Worm (Caenorhabditis elegans): ENCODE data around the gene prdx-3.

prdx-3 gene

DNA sequence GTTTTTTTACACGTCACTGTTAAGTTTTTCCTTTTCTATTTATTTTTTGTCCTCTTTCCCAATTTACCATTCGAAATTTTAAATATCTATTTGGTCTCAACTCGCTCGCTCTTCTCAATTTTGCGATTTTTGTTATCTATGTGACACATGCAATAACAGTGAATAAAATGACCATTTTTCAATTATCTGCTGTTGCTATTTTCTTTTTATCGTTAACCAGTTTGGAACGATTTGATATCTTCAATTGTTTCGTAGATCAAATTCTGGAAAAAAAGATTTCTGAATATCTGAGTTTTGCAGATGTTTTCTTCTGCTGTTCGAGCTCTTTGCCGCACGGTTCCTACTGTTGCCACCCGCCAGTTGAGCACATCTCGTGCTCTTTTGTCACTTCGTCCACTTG, at the start of gene prdx-3:
Gene prdx-3, plus strand, starts transcription at position 301 of the 400 bp plus-strand sequence.
- no peak for TF ChIP-seq flt-1 (GFP tag; IDR thresholded peaks at IDR 0.05)
- TF ChIP-seq ztf-29 (GFP tag; IDR thresholded peaks at IDR 0.05), result no peak
- no peak for TF ChIP-seq med-1 (GFP tag; optimal IDR thresholded peaks at IDR 0.05; ENCODE audit: insufficient read depth)
- no peak for TF ChIP-seq ref-1 (GFP tag; conservative IDR thresholded peaks at IDR 0.05)
- no peak for TF ChIP-seq klf-2 (GFP tag; conservative IDR thresholded peaks at IDR 0.05)
- no peak for TF ChIP-seq cog-1 (tag; optimal IDR thresholded peaks at IDR 0.05)
- no peak for TF ChIP-seq T22C8.4 (GFP tag; IDR thresholded peaks at IDR 0.05)
- no peak for TF ChIP-seq tab-1 (GFP tag; IDR thresholded peaks at IDR 0.05)
- TF ChIP-seq ztf-23 (GFP tag; IDR thresholded peaks at IDR 0.05), result no peak

DNA sequence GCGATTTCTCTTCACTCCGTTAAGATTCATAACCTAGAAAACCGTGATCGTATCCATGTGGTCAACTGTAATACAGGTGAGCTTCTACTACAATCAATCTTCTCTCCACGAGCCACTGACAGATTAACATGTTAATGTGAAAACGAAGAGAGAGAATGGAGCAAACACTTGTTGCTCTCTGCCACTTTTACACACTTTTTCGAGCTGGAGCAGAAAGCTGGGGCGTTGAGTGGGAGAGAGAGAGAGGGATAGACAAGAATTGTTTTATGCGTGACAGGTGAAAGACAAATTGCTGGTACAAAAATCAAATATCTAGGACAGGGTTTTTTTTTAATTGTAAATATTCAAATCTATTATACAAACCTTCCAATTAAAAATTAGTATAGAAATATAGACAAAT, 48.9 kb upstream of the prdx-3 start:
- TF ChIP-seq klf-2 (GFP tag; conservative IDR thresholded peaks at IDR 0.05) (no peak), tab-1 (GFP tag; IDR thresholded peaks at IDR 0.05) (no peak), ztf-23 (GFP tag; IDR thresholded peaks at IDR 0.05) (no peak), cog-1 (tag; optimal IDR thresholded peaks at IDR 0.05) (no peak)

DNA sequence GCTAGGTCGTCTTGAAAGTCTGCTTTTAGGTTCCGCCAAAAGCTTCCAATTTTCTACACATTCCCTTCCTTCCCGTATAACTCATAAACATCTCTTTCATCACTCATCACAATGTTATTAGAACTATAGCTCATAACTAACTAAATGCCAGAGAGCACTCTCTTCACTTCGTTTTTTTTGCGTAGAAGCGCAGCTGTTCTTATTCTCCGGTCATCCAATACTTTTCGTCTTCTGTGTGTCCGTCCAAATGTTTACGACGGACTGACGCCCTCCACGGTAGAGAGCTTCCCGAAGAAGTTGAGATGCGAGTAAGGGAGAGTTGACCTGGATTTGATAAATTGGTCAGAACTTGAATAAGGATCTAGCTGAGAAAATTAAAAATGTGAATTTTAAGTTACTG, 48.0 kb upstream of the prdx-3 start:
- no peak for TF ChIP-seq flt-1 (GFP tag; IDR thresholded peaks at IDR 0.05)

ce11 chrIII:4359900-4360299, 47.3 kb upstream of the prdx-3 start:
- TF ChIP-seq cog-1 (tag; optimal IDR thresholded peaks at IDR 0.05) (no peak), ref-1 (GFP tag; conservative IDR thresholded peaks at IDR 0.05) (no peak), med-1 (GFP tag; optimal IDR thresholded peaks at IDR 0.05; ENCODE audit: insufficient read depth) (no peak), T22C8.4 (GFP tag; IDR thresholded peaks at IDR 0.05) (no peak), ztf-29 (GFP tag; IDR thresholded peaks at IDR 0.05) (no peak), tab-1 (GFP tag; IDR thresholded peaks at IDR 0.05) (no peak), klf-2 (GFP tag; conservative IDR thresholded peaks at IDR 0.05) (no peak), ztf-23 (GFP tag; IDR thresholded peaks at IDR 0.05) (no peak), flt-1 (GFP tag; IDR thresholded peaks at IDR 0.05) (no peak)

ce11 chrIII:4362332-4362731, 44.9 kb upstream of the prdx-3 start:
- TF ChIP-seq ref-1 (GFP tag; conservative IDR thresholded peaks at IDR 0.05), result no peak
- TF ChIP-seq flt-1 (GFP tag; IDR thresholded peaks at IDR 0.05), result 0 out of 2 replicates have a peak, but pooled peaks have one; percentile 6

ce11 chrIII:4364974-4365373, 42.3 kb upstream of the prdx-3 start, which contains the start of gene ckb-1:
TSS of gene ckb-1 (plus strand) at chrIII:4365274.
- TF ChIP-seq flt-1 (GFP tag; IDR thresholded peaks at IDR 0.05) (no peak), med-1 (GFP tag; optimal IDR thresholded peaks at IDR 0.05; ENCODE audit: insufficient read depth) (no peak), ztf-29 (GFP tag; IDR thresholded peaks at IDR 0.05) (no peak), ztf-23 (GFP tag; IDR thresholded peaks at IDR 0.05) (no peak), tab-1 (GFP tag; IDR thresholded peaks at IDR 0.05) (no peak), klf-2 (GFP tag; conservative IDR thresholded peaks at IDR 0.05) (no peak), cog-1 (tag; optimal IDR thresholded peaks at IDR 0.05) (no peak), T22C8.4 (GFP tag; IDR thresholded peaks at IDR 0.05) (no peak), ref-1 (GFP tag; conservative IDR thresholded peaks at IDR 0.05) (no peak)

- TF ChIP-seq T22C8.4 (GFP tag; IDR thresholded peaks at IDR 0.05), result no peak
- no peak for TF ChIP-seq ref-1 (GFP tag; conservative IDR thresholded peaks at IDR 0.05)
- no peak for TF ChIP-seq klf-2 (GFP tag; conservative IDR thresholded peaks at IDR 0.05)
- TF ChIP-seq cog-1 (tag; optimal IDR thresholded peaks at IDR 0.05), result no peak
- no peak for TF ChIP-seq ztf-23 (GFP tag; IDR thresholded peaks at IDR 0.05)
- no peak for TF ChIP-seq med-1 (GFP tag; optimal IDR thresholded peaks at IDR 0.05; ENCODE audit: insufficient read depth)
Measured at ce11 chrIII:4367649-4368048, 39.6 kb upstream of the prdx-3 start, which contains the start of gene ckb-2. TSS of gene ckb-2 (plus strand) at chrIII:4367949.

- TF ChIP-seq ztf-29 (GFP tag; IDR thresholded peaks at IDR 0.05), result 0 out of 2 replicates have a peak, but pooled peaks have one; percentile 56
- TF ChIP-seq T22C8.4 (GFP tag; IDR thresholded peaks at IDR 0.05), result peak; percentile 66; the same call in 1 of the 2 replicates
- peak; percentile 87 for TF ChIP-seq tab-1 (GFP tag; IDR thresholded peaks at IDR 0.05)
- TF ChIP-seq flt-1 (GFP tag; IDR thresholded peaks at IDR 0.05), result peak; percentile 93
- peak; percentile 63 for TF ChIP-seq ref-1 (GFP tag; conservative IDR thresholded peaks at IDR 0.05)
- peak; percentile 27 for TF ChIP-seq cog-1 (tag; optimal IDR thresholded peaks at IDR 0.05)
- 0 out of 2 replicates have a peak, but pooled peaks have one; percentile 62 for TF ChIP-seq klf-2 (GFP tag; conservative IDR thresholded peaks at IDR 0.05)
- TF ChIP-seq ztf-23 (GFP tag; IDR thresholded peaks at IDR 0.05), result peak; percentile 85
Measured at ce11 chrIII:4369381-4369809, 37.8 kb upstream of the prdx-3 start.

DNA sequence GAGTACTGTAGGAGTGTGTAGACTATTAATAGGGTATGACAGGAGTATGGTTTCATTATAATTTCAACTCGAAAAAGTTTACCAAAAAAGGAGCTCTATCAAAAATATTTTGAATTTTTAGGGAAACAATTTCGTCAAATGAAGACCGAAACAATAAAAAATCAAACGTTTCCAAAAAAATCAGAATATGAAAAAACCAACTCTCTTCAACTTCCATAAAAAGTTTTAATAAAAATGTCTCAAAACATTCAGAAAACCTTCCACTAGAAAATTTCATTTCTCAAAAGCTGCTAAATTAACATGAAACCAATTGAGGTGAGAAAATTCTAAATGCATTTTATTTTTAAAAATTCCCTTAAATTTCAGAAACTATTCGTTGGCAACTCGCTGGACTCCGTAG, 36.7 kb upstream of the prdx-3 start, which contains the start of gene ckb-3:
Gene ckb-3, plus strand, starts transcription at position 301 of the 400 bp plus-strand sequence.
- TF ChIP-seq ref-1 (GFP tag; conservative IDR thresholded peaks at IDR 0.05), result no peak

DNA sequence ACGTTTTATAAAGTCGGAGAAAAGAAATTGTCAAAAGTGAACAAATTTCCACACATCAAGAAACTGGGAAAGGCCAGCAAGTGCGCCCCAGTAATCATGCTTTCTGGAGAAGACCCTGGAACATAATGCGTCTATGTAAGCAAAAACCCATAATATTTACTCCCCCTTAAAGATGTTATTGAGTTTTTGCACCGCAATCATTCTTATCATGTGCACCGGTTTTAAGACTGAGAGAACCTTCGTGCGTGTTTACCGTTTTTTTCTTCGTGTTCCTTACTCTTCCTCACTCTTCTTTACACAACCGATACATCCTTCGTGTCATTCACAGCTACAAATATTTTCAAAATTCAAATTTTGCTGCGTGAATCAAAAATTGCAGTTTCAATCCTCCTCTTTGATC, 34.4 kb upstream of the prdx-3 start:
- TF ChIP-seq cog-1 (tag; optimal IDR thresholded peaks at IDR 0.05), result no peak
- no peak for TF ChIP-seq ztf-29 (GFP tag; IDR thresholded peaks at IDR 0.05)
- no peak for TF ChIP-seq ref-1 (GFP tag; conservative IDR thresholded peaks at IDR 0.05)
- no peak for TF ChIP-seq ztf-23 (GFP tag; IDR thresholded peaks at IDR 0.05)
- no peak for TF ChIP-seq tab-1 (GFP tag; IDR thresholded peaks at IDR 0.05)
- TF ChIP-seq flt-1 (GFP tag; IDR thresholded peaks at IDR 0.05), result no peak
- no peak for TF ChIP-seq T22C8.4 (GFP tag; IDR thresholded peaks at IDR 0.05)
- TF ChIP-seq klf-2 (GFP tag; conservative IDR thresholded peaks at IDR 0.05), result no peak
- no peak for TF ChIP-seq med-1 (GFP tag; optimal IDR thresholded peaks at IDR 0.05; ENCODE audit: insufficient read depth)

DNA sequence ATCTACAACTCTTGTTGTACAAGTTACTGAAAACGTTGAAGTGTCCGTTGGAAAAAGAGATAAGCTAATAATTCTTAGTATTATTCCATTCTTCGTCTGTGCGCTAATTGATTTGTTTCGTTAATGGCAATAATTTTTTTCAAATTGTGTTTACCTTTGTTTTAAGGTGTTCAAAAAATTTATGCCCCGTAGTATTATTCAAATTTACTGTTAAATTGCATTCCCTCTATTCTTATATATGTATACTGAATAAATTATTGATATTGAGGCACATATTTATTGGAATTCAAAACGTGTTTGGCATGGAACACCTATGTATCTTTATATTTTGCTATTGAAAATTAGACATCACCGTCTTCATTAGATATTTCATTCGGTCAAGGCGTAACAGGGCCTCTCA, 32.4 kb upstream of the prdx-3 start, which contains the start of gene pals-26:
Gene pals-26, plus strand, starts transcription at position 301 of the 400 bp plus-strand sequence.
- no peak for TF ChIP-seq ztf-23 (GFP tag; IDR thresholded peaks at IDR 0.05)
- TF ChIP-seq ref-1 (GFP tag; conservative IDR thresholded peaks at IDR 0.05), result no peak
- TF ChIP-seq tab-1 (GFP tag; IDR thresholded peaks at IDR 0.05), result no peak
- no peak for TF ChIP-seq med-1 (GFP tag; optimal IDR thresholded peaks at IDR 0.05; ENCODE audit: insufficient read depth)
- no peak for TF ChIP-seq cog-1 (tag; optimal IDR thresholded peaks at IDR 0.05)
- TF ChIP-seq klf-2 (GFP tag; conservative IDR thresholded peaks at IDR 0.05), result no peak
- no peak for TF ChIP-seq T22C8.4 (GFP tag; IDR thresholded peaks at IDR 0.05)
- TF ChIP-seq ztf-29 (GFP tag; IDR thresholded peaks at IDR 0.05), result no peak
- no peak for TF ChIP-seq flt-1 (GFP tag; IDR thresholded peaks at IDR 0.05)

All from whole organism, midembryonic.